Fruit fly (Drosophila melanogaster) whole organism, prepupa: ENCODE results near the gene CG10177.
A peak's percentile ranks its signal among the peaks of the same experiment; 100 is the strongest.

Source experiments
- CG10631 ChIP-seq: fragments of 200-800 bp; sonication (Bioruptor generic); optimal IDR thresholded peaks from 2 replicates; lab custom pipeline; 2016; ENCODE audit warnings: missing biosample characterization, missing genetic modification characterization
- CG10669 ChIP-seq: fragments of 200-800 bp; sonication (Bioruptor generic); optimal IDR thresholded peaks from 3 replicates; lab custom pipeline; 2018; ENCODE audit warnings: missing biosample characterization, mild to moderate bottlenecking, missing genetic modification characterization, moderate library complexity
- CG11294 ChIP-seq: fragments of 200-800 bp; sonication (Bioruptor generic); IDR thresholded peaks from 2 replicates; pipeline ENCODE4 v1.3.6; 2022; ENCODE audit warnings: missing biosample characterization, missing genetic modification characterization
- CG11762 ChIP-seq: fragments of 200-800 bp; sonication (Bioruptor generic); optimal IDR thresholded peaks from 3 replicates; lab custom pipeline; 2016; ENCODE audit warnings: missing biosample characterization, missing genetic modification characterization; ENCODE audit not compliant: insufficient read depth
- CG15336 ChIP-seq: fragments of 200-800 bp; sonication (Bioruptor generic); IDR thresholded peaks from 2 replicates; pipeline ENCODE4 v1.3.6; 2022; ENCODE audit warnings: missing biosample characterization, missing genetic modification characterization
- CG1621 ChIP-seq: fragments of 200-800 bp; sonication (Bioruptor generic); optimal IDR thresholded peaks from 3 replicates; lab custom pipeline; 2018; ENCODE audit warnings: missing biosample characterization, mild to moderate bottlenecking, missing genetic modification characterization
- CG16779 ChIP-seq: fragments of 200-800 bp; sonication (Bioruptor generic); optimal IDR thresholded peaks from 3 replicates; lab custom pipeline; 2017; ENCODE audit warnings: missing biosample characterization, mild to moderate bottlenecking, missing genetic modification characterization
- CG3032 ChIP-seq: fragments of 200-800 bp; optimal IDR thresholded peaks from 2 replicates; lab custom pipeline; 2019; ENCODE audit warnings: missing biosample characterization, mild to moderate bottlenecking, missing genetic modification characterization, moderate library complexity
- CG31627 ChIP-seq: fragments of 200-800 bp; sonication (Bioruptor generic); optimal IDR thresholded peaks from 3 replicates; lab custom pipeline; 2016; ENCODE audit warnings: missing biosample characterization, missing genetic modification characterization
- CG3919 ChIP-seq: fragments of 200-800 bp; sonication (Bioruptor generic); optimal IDR thresholded peaks from 3 replicates; lab custom pipeline; 2016; ENCODE audit warnings: missing biosample characterization, missing genetic modification characterization
- CG4318 ChIP-seq: fragments of 200-800 bp; sonication (Bioruptor generic); optimal IDR thresholded peaks from 3 replicates; lab custom pipeline; 2017; ENCODE audit warnings: missing biosample characterization, mild to moderate bottlenecking, missing genetic modification characterization
- CG6163 ChIP-seq: fragments of 200-800 bp; sonication (Bioruptor generic); IDR thresholded peaks from 3 replicates; pipeline ENCODE4 v1.3.6; 2022; ENCODE audit warnings: missing biosample characterization, missing genetic modification characterization
- CG6792 ChIP-seq: fragments of 200-800 bp; sonication (Bioruptor generic); optimal IDR thresholded peaks from 3 replicates; lab custom pipeline; 2016; ENCODE audit warnings: missing biosample characterization, missing genetic modification characterization
- CG6808 ChIP-seq: fragments of 200-800 bp; sonication (Bioruptor generic); optimal IDR thresholded peaks from 3 replicates; lab custom pipeline; 2017; ENCODE audit warnings: missing biosample characterization, missing genetic modification characterization, mild to moderate bottlenecking, moderate library complexity, missing genetic modification reagents
- CG7368 ChIP-seq: fragments of 200-800 bp; sonication (Bioruptor generic); optimal IDR thresholded peaks from 3 replicates; lab custom pipeline; 2016; ENCODE audit warnings: missing biosample characterization, missing genetic modification characterization
- CG8632 ChIP-seq: fragments of 200-800 bp; sonication (Bioruptor generic); optimal IDR thresholded peaks from 3 replicates; lab custom pipeline; 2016; ENCODE audit warnings: missing biosample characterization, missing genetic modification characterization
- CG9139 ChIP-seq: fragments of 200-800 bp; sonication (Bioruptor generic); optimal IDR thresholded peaks from 3 replicates; lab custom pipeline; 2017; ENCODE audit warnings: missing biosample characterization, mild to moderate bottlenecking, missing genetic modification characterization
- Eip75B ChIP-seq: fragments of 200-800 bp; sonication (Bioruptor generic); optimal IDR thresholded peaks from 3 replicates; lab custom pipeline; 2016; ENCODE audit warnings: missing biosample characterization, missing genetic modification characterization
- Eip78C ChIP-seq: fragments of 200-800 bp; sonication (Bioruptor generic); peaks from one replicate; lab custom pipeline; 2016; ENCODE audit warnings: missing biosample characterization, missing genetic modification characterization
- Eip93F ChIP-seq: fragments of 200-800 bp; sonication (Bioruptor generic); optimal IDR thresholded peaks from 2 replicates; lab custom pipeline; 2016; ENCODE audit warnings: missing biosample characterization, mild to moderate bottlenecking, missing genetic modification characterization
- Ets21C ChIP-seq: fragments of 200-800 bp; sonication (Bioruptor generic); optimal IDR thresholded peaks from 3 replicates; lab custom pipeline; 2016; ENCODE audit warnings: missing biosample characterization, missing genetic modification characterization
- Ets96B ChIP-seq: fragments of 200-800 bp; optimal IDR thresholded peaks from 2 replicates; lab custom pipeline; 2019; ENCODE audit warnings: missing biosample characterization, mild to moderate bottlenecking, missing genetic modification characterization, moderate library complexity
- Gug ChIP-seq: fragments of 200-800 bp; sonication (Bioruptor generic); IDR thresholded peaks from 2 replicates; pipeline ENCODE4 v1.3.6; 2022; ENCODE audit warnings: missing biosample characterization, missing genetic modification characterization
- Hr38 ChIP-seq: sonication (Bioruptor generic); optimal IDR thresholded peaks from 2 replicates; lab custom pipeline; 2016; ENCODE audit warnings: missing biosample characterization, missing genetic modification characterization
- Hr39 ChIP-seq: fragments of 200-800 bp; sonication (Bioruptor generic); optimal IDR thresholded peaks from 2 replicates; lab custom pipeline; 2016; ENCODE audit warnings: missing biosample characterization, missing genetic modification characterization
- Lpt ChIP-seq: fragments of 200-800 bp; sonication (Bioruptor generic); optimal IDR thresholded peaks from 3 replicates; lab custom pipeline; 2016; ENCODE audit warnings: missing biosample characterization, missing genetic modification characterization
- Met ChIP-seq: fragments of 200-800 bp; sonication (Bioruptor generic); optimal IDR thresholded peaks from 3 replicates; lab custom pipeline; 2016; ENCODE audit warnings: missing biosample characterization, missing genetic modification characterization
- OdsH ChIP-seq: fragments of 200-800 bp; sonication (Bioruptor generic); optimal IDR thresholded peaks from 3 replicates; lab custom pipeline; 2016; ENCODE audit warnings: missing biosample characterization, missing genetic modification characterization
- Smox ChIP-seq: fragments of 200-800 bp; sonication (Bioruptor generic); optimal IDR thresholded peaks from 3 replicates; lab custom pipeline; 2016; ENCODE audit warnings: missing biosample characterization, missing genetic modification characterization
- Sox102F ChIP-seq: fragments of 200-800 bp; sonication (Bioruptor generic); optimal IDR thresholded peaks from 2 replicates; lab custom pipeline; 2016; ENCODE audit warnings: missing biosample characterization, mild to moderate bottlenecking, missing genetic modification characterization
- Sox14 ChIP-seq: fragments of 200-800 bp; sonication (Bioruptor generic); optimal IDR thresholded peaks from 3 replicates; lab custom pipeline; 2016; ENCODE audit warnings: missing biosample characterization, missing genetic modification characterization
- Sox15 ChIP-seq: fragments of 200-800 bp; sonication (Bioruptor generic); optimal IDR thresholded peaks from 3 replicates; lab custom pipeline; 2016; ENCODE audit warnings: missing biosample characterization, missing genetic modification characterization
- achi ChIP-seq: fragments of 200-800 bp; sonication (Bioruptor generic); optimal IDR thresholded peaks from 3 replicates; lab custom pipeline; 2016; ENCODE audit warnings: missing biosample characterization, missing genetic modification characterization
- acj6 ChIP-seq: fragments of 200-800 bp; sonication (Bioruptor generic); optimal IDR thresholded peaks from 3 replicates; lab custom pipeline; 2016; ENCODE audit warnings: missing biosample characterization, missing genetic modification characterization
- dac ChIP-seq: fragments of 200-800 bp; sonication (Bioruptor generic); optimal IDR thresholded peaks from 2 replicates; lab custom pipeline; 2017; ENCODE audit warnings: missing biosample characterization, mild to moderate bottlenecking, missing genetic modification characterization
- dsx ChIP-seq: fragments of 200-800 bp; optimal IDR thresholded peaks from 3 replicates; lab custom pipeline; 2019; ENCODE audit warnings: missing biosample characterization, mild to moderate bottlenecking, missing genetic modification characterization, moderate library complexity; ENCODE audit not compliant: poor library complexity, severe bottlenecking
- eg ChIP-seq: fragments of 200-800 bp; sonication (Bioruptor generic); IDR thresholded peaks from 3 replicates; pipeline ENCODE4 v1.3.6; 2022; ENCODE audit warnings: missing biosample characterization, missing genetic modification characterization
- esn ChIP-seq: fragments of 200-800 bp; sonication (Bioruptor generic); optimal IDR thresholded peaks from 2 replicates; lab custom pipeline; 2016; ENCODE audit warnings: missing biosample characterization, mild to moderate bottlenecking, missing genetic modification characterization, moderate library complexity
- fd59A ChIP-seq: fragments of 200-800 bp; sonication (Bioruptor generic); optimal IDR thresholded peaks from 2 replicates; lab custom pipeline; 2017; ENCODE audit warnings: missing biosample characterization, mild to moderate bottlenecking, missing genetic modification characterization, missing genetic modification reagents
- lz ChIP-seq: fragments of 200-800 bp; sonication (Bioruptor generic); optimal IDR thresholded peaks from 3 replicates; lab custom pipeline; 2016; ENCODE audit warnings: missing biosample characterization, missing genetic modification characterization
- pdm3 ChIP-seq: fragments of 200-800 bp; sonication (Bioruptor generic); optimal IDR thresholded peaks from 3 replicates; lab custom pipeline; 2016; ENCODE audit warnings: missing biosample characterization, missing genetic modification characterization
- spab ChIP-seq: fragments of 200-800 bp; sonication (Bioruptor generic); optimal IDR thresholded peaks from 2 replicates; lab custom pipeline; 2017; ENCODE audit warnings: missing biosample characterization, mild to moderate bottlenecking, missing genetic modification characterization, missing genetic modification reagents
- ss ChIP-seq, 2 experiments: fragments of 200-800 bp; sonication (Bioruptor generic); optimal IDR thresholded peaks; 2 replicates in 1 of 2; 3 replicates in 1 of 2; lab custom pipeline; 2017 to 2018; ENCODE audit warnings: mild to moderate bottlenecking in 2 of 2, missing biosample characterization in 2 of 2, missing genetic modification characterization in 2 of 2, moderate library complexity in 1 of 2
- topi ChIP-seq: fragments of 200-800 bp; sonication (Bioruptor generic); optimal IDR thresholded peaks from 3 replicates; lab custom pipeline; 2016; ENCODE audit warnings: missing biosample characterization, missing genetic modification characterization
- vri ChIP-seq: fragments of 200-800 bp; sonication (Bioruptor generic); optimal IDR thresholded peaks from 3 replicates; lab custom pipeline; 2016; ENCODE audit warnings: missing biosample characterization, mild to moderate bottlenecking, missing genetic modification characterization

Gene CG10177

dm6 chr3R:23508304-23508703 lies 13.1 kb downstream of the CG10177 start (continued):
- TF ChIP-seq CG15336 (GFP tag; lab: Robert Waterston, UW) (peak; percentile 38; the same call in 1 of the 2 replicates), dac (no peak), CG1621 (tag; lab: Kevin White, UChicago) (peak; percentile 36), CG10631 (GFP tag; lab: Kevin White, UChicago) (peak; percentile 79), Lpt (GFP tag; lab: Kevin White, UChicago) (peak; percentile 4), Met (GFP tag; lab: Kevin White, UChicago) (peak; percentile 70), CG16779 (tag; lab: Kevin White, UChicago) (no peak), Eip78C (GFP tag; lab: Kevin White, UChicago) (peak; percentile 90), Ets96B (tag; lab: Kevin White, UChicago) (peak; percentile 78), topi (GFP tag; lab: Kevin White, UChicago) (peak; percentile 67), CG31627 (GFP tag; lab: Kevin White, UChicago) (peak; percentile 47), vri (GFP tag; lab: Kevin White, UChicago) (peak; percentile 53), CG11294 (GFP tag; lab: Robert Waterston, UW) (no peak), CG3032 (tag; lab: Kevin White, UChicago) (peak; percentile 64), CG6163 (GFP tag; lab: Robert Waterston, UW) (peak; percentile 76), CG8632 (peak; percentile 84), ss (GFP tag; optimal IDR thresholded peaks at IDR 0.05; lab: Kevin White, UChicago) (peak; percentile 53 to 71), lz (GFP tag; lab: Kevin White, UChicago) (peak; percentile 39), dsx (GFP tag; lab: Kevin White, UChicago) (peak; percentile 24), OdsH (GFP tag; lab: Kevin White, UChicago) (peak; percentile 72), CG6792 (peak; percentile 79), achi (GFP tag; lab: Kevin White, UChicago) (peak; percentile 75), CG7368 (peak; percentile 62), Eip93F (GFP tag; lab: Kevin White, UChicago) (peak; percentile 40)

- TF ChIP-seq CG11762 (GFP tag; lab: Kevin White, UChicago), result no peak
- TF ChIP-seq CG4318, result no peak
- TF ChIP-seq dsx (GFP tag; lab: Kevin White, UChicago), result no peak
- no peak for TF ChIP-seq CG16779 (tag; lab: Kevin White, UChicago)
- no peak for TF ChIP-seq Sox102F (GFP tag; lab: Kevin White, UChicago)
- TF ChIP-seq dac, result no peak
- no peak for TF ChIP-seq Eip93F (GFP tag; lab: Kevin White, UChicago)
- no peak for TF ChIP-seq CG10669
Measured at dm6 chr3R:23507376-23507775, 14.0 kb downstream of the CG10177 start, which contains the start of gene CG34289. Gene CG34289 (minus strand): TSS chr3R:23507476.

DNA sequence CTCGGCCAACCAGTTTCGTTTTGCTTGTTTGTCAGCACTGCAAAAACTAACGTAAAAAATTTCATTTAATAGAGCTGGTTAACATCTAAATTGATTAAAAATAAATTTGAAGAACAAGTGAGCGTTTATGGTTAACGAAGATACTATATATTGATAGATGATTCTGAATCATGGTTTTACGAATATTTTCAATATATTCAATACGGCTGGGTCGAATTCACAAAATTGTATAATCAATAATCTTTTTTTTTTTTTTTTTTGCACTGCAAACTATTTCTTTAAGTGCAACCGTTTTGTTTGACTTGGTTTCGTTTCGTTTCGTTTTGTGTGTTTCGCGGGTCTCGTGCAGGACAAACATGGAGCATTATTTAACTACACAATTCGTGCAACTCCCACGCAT lies 16.6 kb downstream of the CG10177 start:
- TF ChIP-seq Lpt (GFP tag; lab: Kevin White, UChicago), result peak; percentile 44
- peak; percentile 44 for TF ChIP-seq CG3919 (GFP tag; lab: Kevin White, UChicago)
- peak; percentile 54 for TF ChIP-seq Smox (GFP tag; lab: Kevin White, UChicago)
- TF ChIP-seq fd59A (GFP tag; lab: Kevin White, UChicago), result no peak
- TF ChIP-seq CG9139, result no peak
- TF ChIP-seq CG3032 (tag; lab: Kevin White, UChicago), result no peak
- no peak for TF ChIP-seq Sox15 (GFP tag; lab: Kevin White, UChicago)
- TF ChIP-seq esn (GFP tag; lab: Kevin White, UChicago), result peak; percentile 69
- 0 out of 2 replicates have a peak, but pooled peaks have one; percentile 11 for TF ChIP-seq Gug (GFP tag; lab: Robert Waterston, UW)
- TF ChIP-seq CG31627 (GFP tag; lab: Kevin White, UChicago), result peak; percentile 56
- TF ChIP-seq Hr38 (GFP tag; lab: Kevin White, UChicago), result no peak
- no peak for TF ChIP-seq spab
- no peak for TF ChIP-seq CG11294 (GFP tag; lab: Robert Waterston, UW)
- TF ChIP-seq ss (GFP tag; optimal IDR thresholded peaks at IDR 0.05; lab: Kevin White, UChicago), result no peak
- TF ChIP-seq pdm3 (GFP tag; lab: Kevin White, UChicago), result peak; percentile 60
- TF ChIP-seq eg (GFP tag; lab: Robert Waterston, UW), result peak; percentile 60; the same call in 2 of the 3 replicates
- TF ChIP-seq Sox102F (GFP tag; lab: Kevin White, UChicago), result peak; percentile 54
- no peak for TF ChIP-seq CG6808 (GFP tag; lab: Kevin White, UChicago)
- peak; percentile 49 for TF ChIP-seq Sox14 (GFP tag; lab: Kevin White, UChicago)
- TF ChIP-seq topi (GFP tag; lab: Kevin White, UChicago), result peak; percentile 65
- peak; percentile 37 for TF ChIP-seq acj6
- TF ChIP-seq CG11762 (GFP tag; lab: Kevin White, UChicago), result peak; percentile 25
- no peak for TF ChIP-seq dsx (GFP tag; lab: Kevin White, UChicago)
- TF ChIP-seq Eip75B (GFP tag; lab: Kevin White, UChicago), result peak; percentile 22
- no peak for TF ChIP-seq Eip93F (GFP tag; lab: Kevin White, UChicago)
- peak; percentile 31 for TF ChIP-seq CG4318
- TF ChIP-seq OdsH (GFP tag; lab: Kevin White, UChicago), result peak; percentile 26
- peak; percentile 36 for TF ChIP-seq Ets21C (GFP tag; lab: Kevin White, UChicago)
- TF ChIP-seq Hr39 (GFP tag; lab: Kevin White, UChicago), result peak; percentile 53
- TF ChIP-seq CG6792, result no peak
